Worm (Caenorhabditis elegans) whole organism, L1 larva: Measurements from ENCODE around the gene sru-7.

Experiments used
- alr-1 ChIP-seq: fragments of 200-800 bp; sonication (Bioruptor generic); optimal IDR thresholded peaks from 2 replicates; lab custom pipeline; 2018; ENCODE audit warnings: borderline replicate concordance, mild to moderate bottlenecking, missing genetic modification characterization, missing compliant biosample characterization
- ama-1 ChIP-seq: fragments of 150-350 bp; optimal IDR thresholded peaks from 2 replicates; lab custom pipeline; 2014
- blmp-1 ChIP-seq: fragments of 150-350 bp; optimal IDR thresholded peaks from 2 replicates; lab custom pipeline; 2014; ENCODE audit warnings: missing biosample characterization, missing genetic modification characterization
- ces-1 ChIP-seq: fragments of 150-350 bp; optimal IDR thresholded peaks from 2 replicates; lab custom pipeline; 2014; ENCODE audit warnings: missing biosample characterization, missing genetic modification reagents, missing genetic modification characterization
- efl-1 ChIP-seq, 4 experiments: fragments of 150-350 bp; optimal IDR thresholded peaks in 3 of 4; peaks in 1 of 4; 1 replicate in 1 of 4; 2 replicates in 3 of 4; lab custom pipeline; 2014; ENCODE audit warnings: missing biosample characterization in 2 of 4, missing genetic modification characterization in 2 of 4, missing genetic modification reagents in 2 of 4
- egl-27 ChIP-seq, 2 experiments: fragments of 150-350 bp in 1 of 2; sonication (generic microtip); optimal IDR thresholded peaks; 3 replicates each; lab custom pipeline; 2017 to 2018; ENCODE audit warnings: missing biosample characterization in 2 of 2, missing genetic modification characterization in 2 of 2, missing genetic modification reagents in 2 of 2
- elt-3 ChIP-seq, 6 experiments: fragments of 150-350 bp in 1 of 6; sonication (generic microtip); optimal IDR thresholded peaks; 2 replicates each; lab custom pipeline; 2017 to 2018; ENCODE audit warnings: missing biosample characterization in 6 of 6, missing genetic modification characterization in 6 of 6, inconsistent platforms in 1 of 6
- fkh-8 ChIP-seq: sonication (generic microtip); optimal IDR thresholded peaks from 2 replicates; lab custom pipeline; 2016; ENCODE audit warnings: mild to moderate bottlenecking, missing genetic modification characterization, missing compliant biosample characterization
- isw-1 ChIP-seq: fragments of 200-800 bp; sonication (Bioruptor generic); IDR thresholded peaks from 2 replicates; pipeline ENCODE4 v1.3.6; 2022; ENCODE audit warnings: missing genetic modification characterization, missing compliant biosample characterization
- lin-14 ChIP-seq: fragments of 200-800 bp; sonication (Bioruptor generic); optimal IDR thresholded peaks from 2 replicates; lab custom pipeline; 2018; ENCODE audit warnings: mild to moderate bottlenecking, missing genetic modification characterization, moderate library complexity, missing compliant biosample characterization
- lin-15B ChIP-seq: fragments of 150-350 bp; sonication (generic microtip); optimal IDR thresholded peaks from 3 replicates; lab custom pipeline; 2014; ENCODE audit warnings: missing biosample characterization, missing genetic modification characterization
- lin-35 ChIP-seq, 2 experiments: fragments of 150-350 bp; optimal IDR thresholded peaks; 2 replicates each; lab custom pipeline; 2014; ENCODE audit warnings: missing biosample characterization in 2 of 2, missing genetic modification characterization in 2 of 2, missing genetic modification reagents in 2 of 2
- lsy-2 ChIP-seq, 2 experiments: fragments of 150-350 bp; optimal IDR thresholded peaks; 2 replicates each; lab custom pipeline; 2014; ENCODE audit warnings: missing biosample characterization in 2 of 2, missing genetic modification characterization in 2 of 2
- mab-9 ChIP-seq: fragments of 200-800 bp; sonication (Bioruptor generic); IDR thresholded peaks from 2 replicates; pipeline ENCODE4 v1.3.6; 2022; ENCODE audit warnings: missing genetic modification reagents, missing genetic modification characterization, missing compliant biosample characterization
- mdl-1 ChIP-seq, 2 experiments: fragments of 150-350 bp; optimal IDR thresholded peaks; 2 replicates each; lab custom pipeline; 2014 to 2017; ENCODE audit warnings: missing biosample characterization in 2 of 2, missing genetic modification characterization in 2 of 2, inconsistent platforms in 1 of 2
- mef-2 ChIP-seq: fragments of 150-350 bp; optimal IDR thresholded peaks from 2 replicates; lab custom pipeline; 2014; ENCODE audit warnings: missing biosample characterization, missing genetic modification characterization
- mep-1 ChIP-seq: fragments of 150-350 bp; optimal IDR thresholded peaks from 2 replicates; lab custom pipeline; 2014; ENCODE audit warnings: missing biosample characterization, missing genetic modification characterization
- nhr-11 ChIP-seq: fragments of 150-350 bp; optimal IDR thresholded peaks from 2 replicates; lab custom pipeline; 2014; ENCODE audit warnings: missing biosample characterization, missing genetic modification characterization
- nhr-19 ChIP-seq: fragments of 200-800 bp; sonication (Bioruptor generic); conservative IDR thresholded peaks from 2 replicates; pipeline ENCODE4 v1.3.6; 2022; ENCODE audit warnings: missing genetic modification characterization, missing compliant biosample characterization
- nhr-20 ChIP-seq: sonication (generic microtip); optimal IDR thresholded peaks from 2 replicates; lab custom pipeline; 2016; ENCODE audit warnings: mild to moderate bottlenecking, missing genetic modification characterization, missing compliant biosample characterization
- nhr-71 ChIP-seq: sonication (generic microtip); optimal IDR thresholded peaks from 2 replicates; lab custom pipeline; 2016; ENCODE audit warnings: mild to moderate bottlenecking, missing genetic modification characterization, moderate library complexity, missing compliant biosample characterization
- nhr-85 ChIP-seq: sonication (generic microtip); peaks from one replicate; lab custom pipeline; 2016; ENCODE audit warnings: missing genetic modification characterization, inconsistent platforms, missing compliant biosample characterization
- pax-3 ChIP-seq: fragments of 200-800 bp; sonication (Bioruptor generic); optimal IDR thresholded peaks from 2 replicates; lab custom pipeline; 2018; ENCODE audit warnings: mild to moderate bottlenecking, missing genetic modification characterization, moderate library complexity, missing compliant biosample characterization
- pqm-1 ChIP-seq: sonication (generic microtip); optimal IDR thresholded peaks from 3 replicates; lab custom pipeline; 2017; ENCODE audit warnings: missing biosample characterization, missing genetic modification characterization
- snpc-4 ChIP-seq: fragments of 150-350 bp; optimal IDR thresholded peaks from 2 replicates; lab custom pipeline; 2014; ENCODE audit warnings: missing biosample characterization, missing genetic modification characterization
- snu-23 ChIP-seq: sonication (generic microtip); optimal IDR thresholded peaks from 2 replicates; lab custom pipeline; 2016; ENCODE audit warnings: missing genetic modification characterization, missing compliant biosample characterization
- sox-4 ChIP-seq: sonication (generic microtip); optimal IDR thresholded peaks from 2 replicates; lab custom pipeline; 2016; ENCODE audit warnings: missing genetic modification characterization, missing compliant biosample characterization
- tbx-2 ChIP-seq: sonication (generic microtip); optimal IDR thresholded peaks from 2 replicates; lab custom pipeline; 2016; ENCODE audit warnings: missing genetic modification characterization, missing compliant biosample characterization
- unc-130 ChIP-seq: fragments of 150-350 bp; optimal IDR thresholded peaks from 2 replicates; lab custom pipeline; 2017; ENCODE audit warnings: missing biosample characterization, missing genetic modification characterization, inconsistent platforms
- unc-30 ChIP-seq: sonication (generic microtip); optimal IDR thresholded peaks from 2 replicates; lab custom pipeline; 2017; ENCODE audit warnings: missing biosample characterization, missing genetic modification characterization
- xbp-1 ChIP-seq: sonication (generic microtip); optimal IDR thresholded peaks from 2 replicates; lab custom pipeline; 2016; ENCODE audit warnings: missing genetic modification characterization, missing compliant biosample characterization
- ztf-11 ChIP-seq, 2 experiments: sonication (generic microtip); optimal IDR thresholded peaks; 2 replicates each; lab custom pipeline; 2016 to 2017; ENCODE audit warnings: missing genetic modification characterization in 2 of 2, missing biosample characterization in 1 of 2, missing compliant biosample characterization in 1 of 2
- ztf-4 ChIP-seq: fragments of 150-350 bp; optimal IDR thresholded peaks from 2 replicates; lab custom pipeline; 2014; ENCODE audit warnings: missing biosample characterization, missing genetic modification characterization

sru-7 gene

ce11 chrIV:8461177-8461576 is 31.2 kb upstream of the sru-7 start:
- no peak for TF ChIP-seq isw-1 (GFP tag; lab: Robert Waterston, UW)
- no peak for TF ChIP-seq unc-130 (tag; lab: Kevin White, UChicago)
- no peak for TF ChIP-seq lin-15B (tag; lab: Kevin White, UChicago)
- TF ChIP-seq ama-1 = no peak
- no peak for TF ChIP-seq efl-1 (optimal IDR thresholded peaks at IDR 0.05; lab: Kevin White, UChicago)
- TF ChIP-seq efl-1 (GFP tag; optimal IDR thresholded peaks at IDR 0.05 in 1 of 2; lab: Kevin White, UChicago) = peak in 1 of 2 experiments; percentile 7

DNA sequence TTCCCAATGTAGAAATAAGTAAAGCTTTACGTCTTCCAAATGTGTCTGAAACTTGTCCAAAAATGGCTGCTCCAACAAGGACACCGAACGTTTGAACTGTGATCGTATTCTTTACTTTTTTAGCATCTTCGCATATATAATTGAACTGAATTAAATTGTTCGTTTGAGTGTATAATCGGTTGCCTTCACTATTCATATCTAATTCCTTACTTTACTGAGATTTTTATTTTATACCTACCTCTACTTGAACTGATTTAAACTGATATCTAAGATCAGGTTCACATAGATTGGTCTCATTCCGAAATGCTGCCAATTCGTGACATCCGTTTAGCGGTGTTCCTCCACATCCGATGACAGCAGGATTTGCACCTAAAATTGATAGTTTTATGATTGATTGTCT is 30.0 kb upstream of the sru-7 start:
- no peak for TF ChIP-seq mep-1
- TF ChIP-seq lsy-2 (tag; optimal IDR thresholded peaks at IDR 0.05; lab: Kevin White, UChicago) = no peak
- no peak for TF ChIP-seq unc-30 (tag; lab: Kevin White, UChicago)
- no peak for TF ChIP-seq fkh-8 (tag; lab: Kevin White, UChicago)
- no peak for TF ChIP-seq snpc-4 (tag; lab: Kevin White, UChicago)
- no peak for TF ChIP-seq efl-1 (optimal IDR thresholded peaks at IDR 0.05; lab: Kevin White, UChicago)
- peak in 1 of 2 experiments; percentile 52 for TF ChIP-seq efl-1 (GFP tag; optimal IDR thresholded peaks at IDR 0.05 in 1 of 2; lab: Kevin White, UChicago)
- TF ChIP-seq ztf-11 (tag; optimal IDR thresholded peaks at IDR 0.05; lab: Kevin White, UChicago) = no peak

DNA sequence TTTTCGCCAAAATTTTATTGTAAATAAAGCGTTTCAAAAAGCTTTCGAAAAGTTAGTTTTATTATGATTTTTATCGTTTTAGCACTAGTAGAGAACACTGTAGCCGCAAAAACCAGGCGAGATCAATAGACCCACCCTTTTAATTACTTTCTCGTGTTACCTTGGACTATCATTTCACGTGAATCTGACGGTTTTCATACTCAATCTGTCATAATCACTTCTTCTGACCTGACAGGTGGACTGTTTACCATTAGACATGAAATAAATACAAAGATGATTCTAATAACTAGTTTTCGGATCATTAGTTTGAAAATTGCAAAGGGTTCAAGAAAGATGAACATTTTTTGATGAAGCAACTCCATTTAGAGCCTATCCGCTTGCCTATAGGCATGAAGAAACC is 29.3 kb upstream of the sru-7 start:
- TF ChIP-seq unc-130 (tag; lab: Kevin White, UChicago) (peak; percentile 37), lin-14 (GFP tag; lab: Kevin White, UChicago) (peak; percentile 46), pax-3 (tag; lab: Kevin White, UChicago) (no peak), nhr-20 (tag; lab: Kevin White, UChicago) (peak; percentile 74), xbp-1 (tag; lab: Kevin White, UChicago) (no peak), alr-1 (no peak), lin-35 (GFP tag; optimal IDR thresholded peaks at IDR 0.05; lab: Kevin White, UChicago) (peak in 1 of 2 experiments; percentile 56), snu-23 (GFP tag; lab: Kevin White, UChicago) (peak; percentile 40), nhr-19 (peak; percentile 40), nhr-11 (no peak), mdl-1 (tag; optimal IDR thresholded peaks at IDR 0.05; lab: Kevin White, UChicago) (peak in 1 of 2 experiments; percentile 57), tbx-2 (tag; lab: Kevin White, UChicago) (peak; percentile 57), nhr-71 (tag; lab: Kevin White, UChicago) (peak; percentile 47), ces-1 (no peak), elt-3 (tag; optimal IDR thresholded peaks at IDR 0.05; lab: Kevin White, UChicago) (peak in 5 of 6 experiments; percentile 44 to 85 (median 69)), nhr-85 (tag; lab: Kevin White, UChicago) (peak; percentile 80), lsy-2 (tag; optimal IDR thresholded peaks at IDR 0.05; lab: Kevin White, UChicago) (peak in 1 of 2 experiments; percentile 2), blmp-1 (tag; lab: Kevin White, UChicago) (peak; percentile 78), efl-1 (optimal IDR thresholded peaks at IDR 0.05; lab: Kevin White, UChicago) (no peak), efl-1 (GFP tag; optimal IDR thresholded peaks at IDR 0.05 in 1 of 2; lab: Kevin White, UChicago) (no peak)
- TF ChIP-seq, all 84 proteins: peak for 13

DNA sequence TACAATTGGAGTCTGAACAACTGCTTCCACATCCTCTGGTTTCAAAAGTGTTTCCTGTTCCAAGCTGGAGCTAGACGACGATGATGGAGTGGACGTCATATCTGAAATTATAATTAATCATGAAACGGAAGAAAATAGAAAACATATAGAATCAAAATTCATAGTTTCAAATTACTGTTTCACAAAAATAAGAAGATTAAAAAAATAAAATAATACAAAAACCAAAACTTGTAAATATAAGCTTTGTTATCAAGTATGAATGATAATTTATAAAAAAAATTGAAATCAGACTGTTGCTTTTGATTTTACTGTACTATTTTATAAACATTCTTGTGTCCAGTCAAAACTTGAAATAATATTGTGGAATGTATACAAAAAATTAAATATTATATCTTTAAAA is 28.6 kb upstream of the sru-7 start, which contains the start of gene str-176:
Gene str-176, minus strand, starts transcription at position 101 of the 400 bp plus-strand sequence.
- TF ChIP-seq sox-4 = no peak
- no peak for TF ChIP-seq mef-2 (tag; lab: Kevin White, UChicago)
- TF ChIP-seq nhr-11 = no peak

DNA sequence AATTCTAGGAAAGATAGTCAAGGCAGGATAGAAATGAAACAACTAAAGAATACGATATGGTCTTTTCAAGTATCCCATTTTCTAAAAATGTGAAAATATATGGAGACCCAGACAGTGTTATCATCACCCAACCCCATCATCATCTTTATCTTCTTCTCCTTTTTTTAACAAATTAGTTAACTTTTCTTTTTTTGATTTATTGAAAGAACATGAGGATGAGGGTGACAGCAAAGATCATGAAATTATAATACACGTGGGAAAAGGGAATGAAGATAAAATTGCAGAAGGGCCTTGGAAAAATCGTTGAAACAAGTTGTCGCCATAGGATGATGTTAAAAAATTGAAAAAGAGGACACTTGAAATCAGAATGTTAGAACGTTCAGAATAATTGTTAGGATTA is 28.2 kb upstream of the sru-7 start:
- TF ChIP-seq lin-35 (GFP tag; optimal IDR thresholded peaks at IDR 0.05; lab: Kevin White, UChicago) (peak in 1 of 2 experiments; percentile 34), egl-27 (tag; optimal IDR thresholded peaks at IDR 0.05; lab: Kevin White, UChicago) (no peak), blmp-1 (tag; lab: Kevin White, UChicago) (peak; percentile 33), elt-3 (tag; optimal IDR thresholded peaks at IDR 0.05; lab: Kevin White, UChicago) (peak in 4 of 6 experiments; percentile 60 to 86 (median 68)), mab-9 (no peak), nhr-71 (tag; lab: Kevin White, UChicago) (peak; percentile 49), pqm-1 (tag; lab: Kevin White, UChicago) (no peak), lin-14 (GFP tag; lab: Kevin White, UChicago) (peak; percentile 55), tbx-2 (tag; lab: Kevin White, UChicago) (peak; percentile 3), snu-23 (GFP tag; lab: Kevin White, UChicago) (peak; percentile 26), nhr-20 (tag; lab: Kevin White, UChicago) (peak; percentile 57), xbp-1 (tag; lab: Kevin White, UChicago) (no peak), ztf-4 (tag; lab: Kevin White, UChicago) (no peak), nhr-85 (tag; lab: Kevin White, UChicago) (peak; percentile 82), nhr-19 (peak; percentile 30)
